Worm (Caenorhabditis elegans) whole organism, L4/young adult: ENCODE results near the gene rom-1.
A peak's percentile ranks its signal among the peaks of the same experiment; 100 is the strongest.

Experiments used
- W03F9.2 ChIP-seq: fragments of 150-350 bp; optimal IDR thresholded peaks from 2 replicates; lab custom pipeline; 2014; ENCODE audit warnings: missing biosample characterization, missing genetic modification characterization
- dao-5 ChIP-seq: sonication (generic microtip); optimal IDR thresholded peaks from 2 replicates; lab custom pipeline; 2016; ENCODE audit warnings: missing genotype, missing genetic modification characterization, moderate library complexity, missing compliant biosample characterization
- him-1 ChIP-seq: sonication (generic microtip); optimal IDR thresholded peaks from 2 replicates; lab custom pipeline; 2016; ENCODE audit warnings: missing genotype, missing genetic modification reagents, missing genetic modification characterization, missing compliant biosample characterization

- TF ChIP-seq him-1 (tag; lab: Kevin White, UChicago) (peak; percentile 98), W03F9.2 (tag; lab: Kevin White, UChicago) (peak; percentile 95), dao-5 (tag; lab: Kevin White, UChicago) (no peak)
These were observed 7.3 kb upstream of the rom-1 start for ce11 chrIII:4899728-4900127.
